Worm (Caenorhabditis elegans): ENCODE data around the gene lgg-1.

DNA sequence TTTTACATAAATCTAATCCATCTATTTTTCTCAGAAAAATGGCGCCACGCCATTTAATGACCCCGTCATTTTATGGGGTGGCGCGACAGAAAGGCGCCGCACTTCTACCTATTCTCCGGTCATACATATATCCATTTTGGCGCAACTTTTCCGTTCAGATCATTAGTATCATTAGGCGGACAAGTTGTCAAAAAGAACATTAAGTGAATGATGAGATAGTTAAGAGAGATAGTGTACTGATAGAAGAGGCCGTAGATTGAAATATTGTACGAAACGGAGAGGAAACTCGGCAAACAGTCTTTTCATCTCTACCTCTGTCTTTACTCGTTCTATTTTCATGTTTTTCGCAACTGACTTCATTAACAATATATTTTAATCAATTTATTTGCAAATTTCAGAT is 23.4 kb downstream of the lgg-1 start, which contains the start of gene sma-6:
- TF ChIP-seq mdl-1 (tag; optimal IDR thresholded peaks at IDR 0.05), result no peak
- TF ChIP-seq sem-4 (tag; optimal IDR thresholded peaks at IDR 0.05), result no peak
- TF ChIP-seq nhr-12 (tag; optimal IDR thresholded peaks at IDR 0.05), result no peak
- TF ChIP-seq F13H6.1 (tag; optimal IDR thresholded peaks at IDR 0.05), result no peak
- no peak for TF ChIP-seq dmd-4 (tag; optimal IDR thresholded peaks at IDR 0.05)
- no peak for TF ChIP-seq nhr-237 (tag; optimal IDR thresholded peaks at IDR 0.05)
- TF ChIP-seq blmp-1 (tag; optimal IDR thresholded peaks at IDR 0.05; ENCODE audit: insufficient read depth), result no peak
- no peak for TF ChIP-seq nhr-23 (tag; optimal IDR thresholded peaks at IDR 0.05)

All from whole organism, L2 larva.